Worm (Caenorhabditis elegans) whole organism, early embryonic: ENCODE results near the gene ugt-30.

Experiments used
- aly-1 ChIP-seq: sonication (generic microtip); optimal IDR thresholded peaks from 2 replicates; lab custom pipeline; 2016; ENCODE audit warnings: missing genetic modification characterization, missing compliant biosample characterization
- hmg-4 ChIP-seq: fragments of 200-800 bp; sonication (Bioruptor generic); optimal IDR thresholded peaks from 2 replicates; lab custom pipeline; 2018; ENCODE audit warnings: mild to moderate bottlenecking, missing genetic modification characterization, missing compliant biosample characterization
- hnd-1 ChIP-seq: sonication (generic microtip); optimal IDR thresholded peaks from 2 replicates; lab custom pipeline; 2016; ENCODE audit warnings: missing genetic modification characterization, missing compliant biosample characterization
- pes-1 ChIP-seq: fragments of 200-800 bp; sonication (Bioruptor generic); IDR thresholded peaks from 2 replicates; pipeline ENCODE4 v1.3.6; 2022; ENCODE audit warnings: missing genetic modification reagents, missing genetic modification characterization, missing compliant biosample characterization

DNA sequence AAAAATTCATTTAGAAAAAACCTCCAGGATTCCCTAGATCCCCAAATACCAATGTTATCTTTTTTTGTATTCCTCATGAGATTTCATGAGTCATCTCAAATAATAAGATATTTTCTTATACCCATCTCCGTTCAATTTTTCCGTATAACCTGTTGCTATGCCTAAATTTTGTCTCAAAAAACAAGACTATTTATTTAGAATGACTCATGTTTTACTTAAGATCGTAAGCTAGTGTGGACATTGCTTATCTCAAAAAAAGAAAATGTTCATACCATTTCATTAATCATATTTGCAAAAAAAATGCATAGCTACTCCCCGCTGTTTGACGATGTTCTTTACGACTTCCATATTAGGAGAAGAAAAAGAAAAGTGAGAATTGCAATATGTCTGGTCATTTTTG, 15.2 kb upstream of the ugt-30 start, which contains the start of gene K08F9.3:
- TF ChIP-seq hnd-1 (tag; lab: Kevin White, UChicago) (no peak), hmg-4 (GFP tag; lab: Kevin White, UChicago) (no peak), aly-1 (tag; lab: Kevin White, UChicago) (no peak), pes-1 (GFP tag; lab: Robert Waterston, UW) (no peak)
